Fruit fly (Drosophila melanogaster): ENCODE results near the gene dl.

dm6 chr2L:17455823-17456222 lies 5.7 kb upstream of the dl start, which contains the start of gene SPH93:
- TF ChIP-seq so (GFP tag; IDR thresholded peaks at IDR 0.05) (no peak), sob (GFP tag; IDR thresholded peaks at IDR 0.05) (no peak), CG12155 (GFP tag; optimal IDR thresholded peaks at IDR 0.05) (no peak), CG13775 (GFP tag; optimal IDR thresholded peaks at IDR 0.05) (no peak), onecut (GFP tag; IDR thresholded peaks at IDR 0.05) (no peak), hth (optimal IDR thresholded peaks at IDR 0.05) (no peak)
